Worm (Caenorhabditis elegans) whole organism, young adult: ENCODE results near the gene nxf-1.

Experiments used
- B0261.1 ChIP-seq: sonication (generic microtip); optimal IDR thresholded peaks from 2 replicates; lab custom pipeline; 2016; ENCODE audit warnings: mild to moderate bottlenecking, missing genetic modification characterization, moderate library complexity, missing compliant biosample characterization
- C17E4.6 ChIP-seq: fragments of 200-800 bp; sonication (Bioruptor generic); IDR thresholded peaks from 2 replicates; pipeline ENCODE4 v1.3.6; 2022; ENCODE audit warnings: missing genetic modification reagents, missing genetic modification characterization, missing compliant biosample characterization
- ceh-79 ChIP-seq: sonication (generic microtip); optimal IDR thresholded peaks from 2 replicates; lab custom pipeline; 2017; ENCODE audit warnings: mild to moderate bottlenecking, missing genetic modification characterization, missing compliant biosample characterization
- let-526 ChIP-seq: fragments of 200-800 bp; sonication (Bioruptor generic); IDR thresholded peaks from 2 replicates; pipeline ENCODE4 v1.3.6; 2022; ENCODE audit warnings: missing genetic modification reagents, missing genetic modification characterization, missing compliant biosample characterization
- sea-2 ChIP-seq: fragments of 200-800 bp; sonication (Bioruptor generic); IDR thresholded peaks from 2 replicates; pipeline ENCODE4 v1.3.6; 2022; ENCODE audit warnings: missing genetic modification characterization, missing compliant biosample characterization
- unc-62 ChIP-seq: fragments of 150-350 bp; optimal IDR thresholded peaks from 2 replicates; lab custom pipeline; 2014; ENCODE audit warnings: missing biosample characterization, missing genetic modification reagents, missing genetic modification characterization

DNA sequence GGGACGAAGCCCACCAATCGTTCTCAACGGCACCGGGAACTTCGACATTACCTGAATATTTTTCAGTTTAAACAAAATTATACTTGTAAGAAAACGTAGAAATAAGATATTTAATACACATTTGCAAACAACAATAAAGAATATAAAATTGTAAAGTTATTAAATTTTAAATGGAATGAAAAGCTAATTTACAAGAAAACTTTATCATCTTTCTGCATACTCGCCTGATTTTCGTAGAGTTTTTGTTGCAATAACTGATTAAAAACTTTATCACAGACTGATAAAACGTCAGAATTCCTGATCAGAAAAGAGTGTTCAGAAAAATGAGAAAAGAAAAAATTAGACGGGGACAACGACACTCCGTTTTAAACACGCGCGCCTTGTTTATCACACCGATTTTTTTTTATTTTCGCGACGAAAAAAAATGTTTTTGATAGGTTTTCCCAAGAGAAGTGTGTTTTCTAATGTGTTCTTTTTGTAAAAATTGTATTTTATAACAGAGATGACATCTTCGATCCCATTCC is 32.5 kb upstream of the nxf-1 start, which contains the start of the genes dlat-1 and fntb-1:
- no peak for TF ChIP-seq let-526 (GFP tag; lab: Robert Waterston, UW)
- TF ChIP-seq unc-62, result no peak
- no peak for TF ChIP-seq B0261.1 (tag; lab: Kevin White, UChicago)
- TF ChIP-seq ceh-79, result no peak
- TF ChIP-seq sea-2 (GFP tag; lab: Robert Waterston, UW), result no peak
- no peak for TF ChIP-seq C17E4.6 (GFP tag; lab: Robert Waterston, UW)
